Worm (Caenorhabditis elegans) whole organism, L4 larva: Measurements from ENCODE around the gene cmk-1.

Experiments used
- F26F4.8 ChIP-seq: fragments of 200-800 bp; sonication (Bioruptor generic); conservative IDR thresholded peaks from 2 replicates; pipeline ENCODE4 v1.3.6; 2022; ENCODE audit warnings: missing genetic modification characterization, missing compliant biosample characterization
- F49E8.2 ChIP-seq: sonication (generic microtip); optimal IDR thresholded peaks from 2 replicates; lab custom pipeline; 2016; ENCODE audit warnings: missing compliant biosample characterization, mild to moderate bottlenecking, missing genetic modification characterization, borderline replicate concordance
- R02D3.7 ChIP-seq: fragments of 150-350 bp; sonication (generic microtip); optimal IDR thresholded peaks from 3 replicates; lab custom pipeline; 2014; ENCODE audit warnings: missing biosample characterization, missing genetic modification characterization
- Y105C5A.15 ChIP-seq: fragments of 200-800 bp; sonication (Bioruptor generic); IDR thresholded peaks from 2 replicates; pipeline ENCODE4 v1.3.6; 2022; ENCODE audit warnings: missing genetic modification characterization, missing compliant biosample characterization
- Y48G9A.11 ChIP-seq: fragments of 200-800 bp; sonication (Bioruptor generic); IDR thresholded peaks from 2 replicates; pipeline ENCODE4 v1.3.6; 2022; ENCODE audit warnings: missing genetic modification reagents, missing genetic modification characterization, missing compliant biosample characterization
- Y75B8A.6 ChIP-seq: fragments of 200-800 bp; sonication (Bioruptor generic); IDR thresholded peaks from 2 replicates; pipeline ENCODE4 v1.3.6; 2022; ENCODE audit warnings: missing genetic modification reagents, missing genetic modification characterization, missing compliant biosample characterization
- ZK337.2 ChIP-seq: fragments of 200-800 bp; sonication (Bioruptor generic); IDR thresholded peaks from 2 replicates; pipeline ENCODE4 v1.3.6; 2022; ENCODE audit warnings: missing genetic modification reagents, missing genetic modification characterization, missing compliant biosample characterization
- aly-2 ChIP-seq: sonication (generic microtip); optimal IDR thresholded peaks from 2 replicates; lab custom pipeline; 2018; ENCODE audit warnings: missing biosample characterization, missing genetic modification characterization
- ama-1 ChIP-seq: fragments of 150-350 bp; optimal IDR thresholded peaks from 2 replicates; lab custom pipeline; 2014; ENCODE audit warnings: inconsistent platforms, mixed read lengths
- arid-1 ChIP-seq: fragments of 200-800 bp; sonication (Bioruptor generic); conservative IDR thresholded peaks from 2 replicates; pipeline ENCODE4 v1.3.6; 2022; ENCODE audit warnings: missing genetic modification reagents, missing genetic modification characterization, missing compliant biosample characterization
- attf-4 ChIP-seq: sonication (generic microtip); optimal IDR thresholded peaks from 3 replicates; lab custom pipeline; 2017; ENCODE audit warnings: missing biosample characterization, missing genetic modification characterization
- ceh-28 ChIP-seq: fragments of 150-350 bp; optimal IDR thresholded peaks from 2 replicates; lab custom pipeline; 2014; ENCODE audit warnings: missing biosample characterization, missing genetic modification reagents, missing genetic modification characterization
- ceh-82 ChIP-seq: sonication (generic microtip); optimal IDR thresholded peaks from 2 replicates; lab custom pipeline; 2017; ENCODE audit warnings: missing biosample characterization, missing genetic modification characterization
- cey-2 ChIP-seq: sonication (generic microtip); optimal IDR thresholded peaks from 3 replicates; lab custom pipeline; 2017; ENCODE audit warnings: missing genetic modification characterization, mild to moderate bottlenecking, missing compliant biosample characterization, antibody characterized with exemption, borderline replicate concordance; ENCODE audit not compliant: insufficient read depth
- ctbp-1 ChIP-seq: fragments of 200-800 bp; sonication (Bioruptor generic); IDR thresholded peaks from 2 replicates; pipeline ENCODE4 v1.3.6; 2022; ENCODE audit warnings: missing genetic modification reagents, missing genetic modification characterization, missing compliant biosample characterization
- daf-12 ChIP-seq: fragments of 150-350 bp; optimal IDR thresholded peaks from 2 replicates; lab custom pipeline; 2014; ENCODE audit warnings: missing biosample characterization, missing genetic modification reagents, missing genetic modification characterization
- dmd-6 ChIP-seq: fragments of 200-800 bp; sonication (Bioruptor generic); IDR thresholded peaks from 2 replicates; pipeline ENCODE4 v1.3.6; 2022; ENCODE audit warnings: missing genetic modification reagents, missing genetic modification characterization, missing compliant biosample characterization
- duxl-1 ChIP-seq: sonication (generic microtip); optimal IDR thresholded peaks from 2 replicates; lab custom pipeline; 2016; ENCODE audit warnings: mild to moderate bottlenecking, missing genetic modification characterization, moderate library complexity, missing compliant biosample characterization; ENCODE audit not compliant: poor library complexity
- fkh-10 ChIP-seq: fragments of 150-350 bp; optimal IDR thresholded peaks from 2 replicates; lab custom pipeline; 2014; ENCODE audit warnings: missing biosample characterization, missing genetic modification reagents, missing genetic modification characterization
- fos-1 ChIP-seq: fragments of 150-350 bp; optimal IDR thresholded peaks from 2 replicates; lab custom pipeline; 2014; ENCODE audit warnings: missing biosample characterization, missing genetic modification characterization
- gei-8 ChIP-seq: fragments of 200-800 bp; sonication (Bioruptor generic); optimal IDR thresholded peaks from 2 replicates; lab custom pipeline; 2018; ENCODE audit warnings: mild to moderate bottlenecking, missing genetic modification characterization, missing compliant biosample characterization
- hif-1 ChIP-seq, 2 experiments: sonication (generic microtip); optimal IDR thresholded peaks; 2 replicates each; lab custom pipeline; 2016 to 2017; ENCODE audit warnings: missing compliant biosample characterization in 2 of 2, missing genetic modification characterization in 2 of 2, missing genetic modification reagents in 2 of 2, missing genotype in 2 of 2, mild to moderate bottlenecking in 1 of 2
- hlh-11 ChIP-seq: fragments of 200-800 bp; sonication (Bioruptor generic); optimal IDR thresholded peaks from 2 replicates; lab custom pipeline; 2018; ENCODE audit warnings: mild to moderate bottlenecking, missing genetic modification characterization, missing compliant biosample characterization
- lin-1 ChIP-seq: fragments of 200-800 bp; sonication (Bioruptor generic); IDR thresholded peaks from 2 replicates; pipeline ENCODE4 v1.3.6; 2022; ENCODE audit warnings: missing genetic modification reagents, missing genetic modification characterization, missing compliant biosample characterization
- lin-13 ChIP-seq: fragments of 150-350 bp; optimal IDR thresholded peaks from 2 replicates; lab custom pipeline; 2014; ENCODE audit warnings: missing biosample characterization, missing genetic modification reagents, missing genetic modification characterization
- lin-29 ChIP-seq: fragments of 200-800 bp; sonication (Bioruptor generic); IDR thresholded peaks from 2 replicates; pipeline ENCODE4 v1.3.6; 2022; ENCODE audit warnings: missing genetic modification reagents, missing genetic modification characterization, missing compliant biosample characterization
- lin-38 ChIP-seq: fragments of 200-800 bp; sonication (Bioruptor generic); IDR thresholded peaks from 2 replicates; pipeline ENCODE4 v1.3.6; 2022; ENCODE audit warnings: missing genetic modification reagents, missing genetic modification characterization, missing compliant biosample characterization
- lin-39 ChIP-seq: fragments of 150-350 bp; optimal IDR thresholded peaks from 2 replicates; lab custom pipeline; 2014; ENCODE audit warnings: missing biosample characterization, missing genetic modification reagents, missing genetic modification characterization
- lir-3 ChIP-seq: sonication (generic microtip); optimal IDR thresholded peaks from 2 replicates; lab custom pipeline; 2016; ENCODE audit warnings: mild to moderate bottlenecking, missing genetic modification characterization, missing compliant biosample characterization
- madf-9 ChIP-seq: fragments of 200-800 bp; sonication (Bioruptor generic); conservative IDR thresholded peaks from 2 replicates; pipeline ENCODE4 v1.3.6; 2022; ENCODE audit warnings: missing genetic modification reagents, missing genetic modification characterization, missing compliant biosample characterization
- mep-1 ChIP-seq: fragments of 150-350 bp; sonication (generic microtip); optimal IDR thresholded peaks from 3 replicates; lab custom pipeline; 2014; ENCODE audit warnings: missing biosample characterization, missing genetic modification characterization
- mxl-3 ChIP-seq: fragments of 200-800 bp; sonication (Bioruptor generic); optimal IDR thresholded peaks from 2 replicates; lab custom pipeline; 2018; ENCODE audit warnings: mild to moderate bottlenecking, missing genetic modification characterization, missing compliant biosample characterization
- nhr-10 ChIP-seq: fragments of 150-350 bp; optimal IDR thresholded peaks from 2 replicates; lab custom pipeline; 2014; ENCODE audit warnings: missing biosample characterization, missing genetic modification characterization
- nhr-102 ChIP-seq: sonication (generic microtip); optimal IDR thresholded peaks from 2 replicates; lab custom pipeline; 2016; ENCODE audit warnings: mild to moderate bottlenecking, missing genetic modification characterization, moderate library complexity, missing compliant biosample characterization
- nhr-11 ChIP-seq: fragments of 150-350 bp; optimal IDR thresholded peaks from 2 replicates; lab custom pipeline; 2014; ENCODE audit warnings: missing biosample characterization, missing genetic modification characterization
- nhr-42 ChIP-seq: fragments of 200-800 bp; sonication (Bioruptor generic); IDR thresholded peaks from 2 replicates; pipeline ENCODE4 v1.3.6; 2022; ENCODE audit warnings: missing genetic modification characterization, missing compliant biosample characterization
- nhr-48 ChIP-seq: sonication (generic microtip); optimal IDR thresholded peaks from 2 replicates; lab custom pipeline; 2016; ENCODE audit warnings: mild to moderate bottlenecking, missing genetic modification characterization, missing compliant biosample characterization
- nhr-6 ChIP-seq: fragments of 150-350 bp; optimal IDR thresholded peaks from 2 replicates; lab custom pipeline; 2014; ENCODE audit warnings: missing biosample characterization, missing genetic modification characterization
- nhr-76 ChIP-seq: fragments of 150-350 bp; optimal IDR thresholded peaks from 2 replicates; lab custom pipeline; 2014; ENCODE audit warnings: missing biosample characterization, missing genetic modification characterization
- nhr-77 ChIP-seq: fragments of 150-350 bp; optimal IDR thresholded peaks from 2 replicates; lab custom pipeline; 2014; ENCODE audit warnings: missing biosample characterization, missing genetic modification characterization
- php-3 ChIP-seq: fragments of 200-800 bp; sonication (Bioruptor generic); IDR thresholded peaks from 2 replicates; pipeline ENCODE4 v1.3.6; 2022; ENCODE audit warnings: missing genetic modification reagents, missing genetic modification characterization, missing compliant biosample characterization
- pqm-1 ChIP-seq: sonication (generic microtip); optimal IDR thresholded peaks from 2 replicates; lab custom pipeline; 2017; ENCODE audit warnings: missing biosample characterization, missing genetic modification characterization
- saeg-2 ChIP-seq: fragments of 200-800 bp; sonication (Bioruptor generic); IDR thresholded peaks from 2 replicates; pipeline ENCODE4 v1.3.6; 2022; ENCODE audit warnings: missing genetic modification reagents, missing genetic modification characterization, missing compliant biosample characterization
- set-16 ChIP-seq: fragments of 200-800 bp; sonication (Bioruptor generic); IDR thresholded peaks from 2 replicates; pipeline ENCODE4 v1.3.6; 2022; ENCODE audit warnings: missing genetic modification reagents, missing genetic modification characterization, missing compliant biosample characterization
- skn-1 ChIP-seq: fragments of 150-350 bp; optimal IDR thresholded peaks from 2 replicates; lab custom pipeline; 2014; ENCODE audit warnings: missing biosample characterization, missing genetic modification characterization
- spr-1 ChIP-seq: sonication (generic microtip); optimal IDR thresholded peaks from 2 replicates; lab custom pipeline; 2016; ENCODE audit warnings: mild to moderate bottlenecking, missing genetic modification characterization, missing compliant biosample characterization
- spr-3 ChIP-seq: fragments of 200-800 bp; sonication (Bioruptor generic); optimal IDR thresholded peaks from 2 replicates; lab custom pipeline; 2018; ENCODE audit warnings: mild to moderate bottlenecking, missing genetic modification characterization, missing compliant biosample characterization
- tra-1 ChIP-seq: fragments of 200-800 bp; sonication (Bioruptor generic); IDR thresholded peaks from 2 replicates; pipeline ENCODE4 v1.3.6; 2022; ENCODE audit warnings: missing genetic modification reagents, missing genetic modification characterization, missing compliant biosample characterization
- unc-39 ChIP-seq: sonication (generic microtip); optimal IDR thresholded peaks from 2 replicates; lab custom pipeline; 2017; ENCODE audit warnings: missing biosample characterization, missing genetic modification characterization
- zag-1 ChIP-seq: fragments of 150-350 bp; optimal IDR thresholded peaks from 2 replicates; lab custom pipeline; 2014; ENCODE audit warnings: missing biosample characterization, missing genetic modification characterization
- zfp-2 ChIP-seq: sonication (generic microtip); optimal IDR thresholded peaks from 2 replicates; lab custom pipeline; 2016; ENCODE audit warnings: mild to moderate bottlenecking, missing genetic modification characterization, missing compliant biosample characterization
- zip-2 ChIP-seq: fragments of 150-350 bp; optimal IDR thresholded peaks from 2 replicates; lab custom pipeline; 2014; ENCODE audit warnings: missing biosample characterization, missing genetic modification characterization
- ztf-11 ChIP-seq: fragments of 150-350 bp; optimal IDR thresholded peaks from 2 replicates; lab custom pipeline; 2014; ENCODE audit warnings: missing biosample characterization, missing genetic modification characterization

cmk-1 gene

ce11 chrIV:1859365-1859982 lies 35.2 kb downstream of the cmk-1 start (continued):
- TF ChIP-seq dmd-6 (GFP tag; lab: Robert Waterston, UW) (peak; percentile 97), nhr-102 (peak; percentile 47), F49E8.2 (no peak), nhr-77 (tag; lab: Kevin White, UChicago) (peak; percentile 64), lin-13 (GFP tag; lab: Kevin White, UChicago) (no peak), set-16 (GFP tag; lab: Robert Waterston, UW) (no peak), spr-1 (tag; lab: Kevin White, UChicago) (no peak), php-3 (GFP tag; lab: Robert Waterston, UW) (no peak), pqm-1 (tag; lab: Kevin White, UChicago) (peak; percentile 56), fkh-10 (no peak), Y75B8A.6 (GFP tag; lab: Robert Waterston, UW) (no peak), zag-1 (tag; lab: Kevin White, UChicago) (no peak), hif-1 (tag; optimal IDR thresholded peaks at IDR 0.05; lab: Kevin White, UChicago) (no peak), saeg-2 (GFP tag; lab: Robert Waterston, UW) (no peak), lin-38 (GFP tag; lab: Robert Waterston, UW) (no peak), spr-3 (no peak), zfp-2 (tag; lab: Kevin White, UChicago) (no peak), ama-1 (lab: Kevin White, UChicago) (no peak), nhr-48 (peak; percentile 78), lin-1 (GFP tag; lab: Robert Waterston, UW) (no peak), nhr-11 (tag; lab: Kevin White, UChicago) (no peak), mep-1 (tag; lab: Kevin White, UChicago) (peak; percentile 25), skn-1 (no peak), mxl-3 (GFP tag; lab: Kevin White, UChicago) (peak; percentile 32), attf-4 (no peak), lin-39 (tag; lab: Kevin White, UChicago) (no peak), ctbp-1 (no peak), cey-2 (no peak), gei-8 (no peak), duxl-1 (tag; lab: Kevin White, UChicago) (peak; percentile 34), hlh-11 (tag; lab: Kevin White, UChicago) (peak; percentile 81), Y48G9A.11 (GFP tag; lab: Robert Waterston, UW) (no peak), nhr-10 (tag; lab: Kevin White, UChicago) (no peak), arid-1 (GFP tag; lab: Robert Waterston, UW) (no peak), tra-1 (GFP tag; lab: Robert Waterston, UW) (no peak), ZK337.2 (no peak), zip-2 (tag; lab: Kevin White, UChicago) (no peak), nhr-42 (GFP tag; lab: Robert Waterston, UW) (no peak), madf-9 (GFP tag; lab: Robert Waterston, UW) (no peak), lir-3 (tag; lab: Kevin White, UChicago) (no peak), Y105C5A.15 (no peak), nhr-76 (tag; lab: Kevin White, UChicago) (no peak), aly-2 (no peak), ceh-28 (tag; lab: Kevin White, UChicago) (no peak), fos-1 (tag; lab: Kevin White, UChicago) (no peak), unc-39 (tag; lab: Kevin White, UChicago) (no peak), ceh-82 (tag; lab: Kevin White, UChicago) (no peak), ztf-11 (tag; lab: Kevin White, UChicago) (no peak), R02D3.7 (tag; lab: Kevin White, UChicago) (no peak), daf-12 (no peak), nhr-6 (tag; lab: Kevin White, UChicago) (no peak), F26F4.8 (GFP tag; lab: Robert Waterston, UW) (no peak), lin-29 (GFP tag; lab: Robert Waterston, UW) (no peak)
